Fruit fly (Drosophila melanogaster) whole organism, prepupa: ENCODE results near the gene Flacc.

Source experiments
- CG6276 ChIP-seq: fragments of 200-800 bp; sonication (Bioruptor generic); optimal IDR thresholded peaks from 2 replicates; lab custom pipeline; 2017; ENCODE audit warnings: missing biosample characterization, mild to moderate bottlenecking, missing genetic modification characterization
- Ets96B ChIP-seq: fragments of 200-800 bp; optimal IDR thresholded peaks from 2 replicates; lab custom pipeline; 2019; ENCODE audit warnings: missing biosample characterization, mild to moderate bottlenecking, missing genetic modification characterization, moderate library complexity
- Hr39 ChIP-seq: fragments of 200-800 bp; sonication (Bioruptor generic); optimal IDR thresholded peaks from 2 replicates; lab custom pipeline; 2016; ENCODE audit warnings: missing biosample characterization, missing genetic modification characterization
- OdsH ChIP-seq: fragments of 200-800 bp; sonication (Bioruptor generic); optimal IDR thresholded peaks from 3 replicates; lab custom pipeline; 2016; ENCODE audit warnings: missing biosample characterization, missing genetic modification characterization
- eg ChIP-seq: fragments of 200-800 bp; sonication (Bioruptor generic); IDR thresholded peaks from 3 replicates; pipeline ENCODE4 v1.3.6; 2022; ENCODE audit warnings: missing biosample characterization, missing genetic modification characterization

- no peak for TF ChIP-seq CG6276 (GFP tag; lab: Kevin White, UChicago)
- peak; percentile 21 for TF ChIP-seq Hr39 (GFP tag; lab: Kevin White, UChicago)
- no peak for TF ChIP-seq OdsH
- TF ChIP-seq eg (GFP tag; lab: Robert Waterston, UW) = peak; percentile 47; the same call in 2 of the 3 replicates
- no peak for TF ChIP-seq Ets96B (tag; lab: Kevin White, UChicago)
Observed at dm6 chrX:18925685-18926371, 32.4 kb upstream of the Flacc start.
